Worm (Caenorhabditis elegans) whole organism, dauer: ENCODE results near the gene K03B4.9.

Source experiments
- unc-62 ChIP-seq: sonication (generic microtip); optimal IDR thresholded peaks from 2 replicates; lab custom pipeline; 2017; ENCODE audit warnings: missing biosample characterization, missing genetic modification reagents, missing genetic modification characterization

K03B4.9 gene

ce11 chrV:4672487-4672886, at the start of gene K03B4.9:
TSS of gene K03B4.9 (minus strand) at chrV:4672587.
- TF ChIP-seq unc-62 (GFP tag; lab: Kevin White, UChicago), result no peak

- no peak for TF ChIP-seq unc-62 (GFP tag; lab: Kevin White, UChicago)
Observed at ce11 chrV:4720884-4721464, 48.6 kb upstream of the K03B4.9 start.

ce11 chrV:4719965-4720364, 47.6 kb upstream of the K03B4.9 start, which contains the start of gene prx-6:
TSS of gene prx-6 (minus strand) at chrV:4720093.
- TF ChIP-seq unc-62 (GFP tag; lab: Kevin White, UChicago), result no peak

ce11 chrV:4710464-4710863, 38.1 kb upstream of the K03B4.9 start, which contains the start of gene oac-24:
TSS of gene oac-24 (plus strand) at chrV:4710764.
- TF ChIP-seq unc-62 (GFP tag; lab: Kevin White, UChicago), result no peak

ce11 chrV:4707646-4708045, 35.3 kb upstream of the K03B4.9 start:
- TF ChIP-seq unc-62 (GFP tag; lab: Kevin White, UChicago), result no peak

- TF ChIP-seq unc-62 (GFP tag; lab: Kevin White, UChicago), result no peak
Observed at ce11 chrV:4700189-4700588, 27.8 kb upstream of the K03B4.9 start, which contains the start of gene ZC266.1. TSS of gene ZC266.1 (minus strand) at chrV:4700289.

- TF ChIP-seq unc-62 (GFP tag; lab: Kevin White, UChicago), result no peak
Observed at ce11 chrV:4698675-4699074, 26.3 kb upstream of the K03B4.9 start.

- TF ChIP-seq unc-62 (GFP tag; lab: Kevin White, UChicago), result no peak
Observed at ce11 chrV:4694466-4695092, 22.2 kb upstream of the K03B4.9 start.

ce11 chrV:4693282-4693588, 20.8 kb upstream of the K03B4.9 start:
- TF ChIP-seq unc-62 (GFP tag; lab: Kevin White, UChicago), result no peak

- no peak for TF ChIP-seq unc-62 (GFP tag; lab: Kevin White, UChicago)
Observed at ce11 chrV:4692382-4693281, 20.2 kb upstream of the K03B4.9 start, which contains the start of gene cpg-8. TSS of gene cpg-8 (minus strand) at chrV:4692432.

- TF ChIP-seq unc-62 (GFP tag; lab: Kevin White, UChicago), result no peak
Observed at ce11 chrV:4691657-4692056, 19.3 kb upstream of the K03B4.9 start.

- no peak for TF ChIP-seq unc-62 (GFP tag; lab: Kevin White, UChicago)
Observed at ce11 chrV:4689234-4689633, 16.8 kb upstream of the K03B4.9 start, which contains the start of gene K03B4.1. TSS of gene K03B4.1 (plus strand) at chrV:4689330.

ce11 chrV:4687944-4688505, 15.6 kb upstream of the K03B4.9 start, which contains the start of gene K03B4.2:
TSS of gene K03B4.2 (plus strand) at chrV:4687994.
- TF ChIP-seq unc-62 (GFP tag; lab: Kevin White, UChicago), result no peak

- no peak for TF ChIP-seq unc-62 (GFP tag; lab: Kevin White, UChicago)
Observed at ce11 chrV:4686680-4687470, 14.5 kb upstream of the K03B4.9 start, which contains the start of gene taf-10. TSS of gene taf-10 (plus strand) at chrV:4687103.

ce11 chrV:4684137-4684536, 11.8 kb upstream of the K03B4.9 start:
- no peak for TF ChIP-seq unc-62 (GFP tag; lab: Kevin White, UChicago)
